Fruit fly (Drosophila melanogaster) whole organism, embryonic: ENCODE results near the gene CG1575.
A peak's percentile ranks its signal among the peaks of the same experiment; 100 is the strongest.

ENCODE experiments used
- CG1024 ChIP-seq: fragments of 200-800 bp; sonication (Bioruptor generic); IDR thresholded peaks from 2 replicates; pipeline ENCODE4 v1.3.6; 2022; ENCODE audit warnings: missing biosample characterization, missing genetic modification characterization
- CG10565 ChIP-seq: fragments of 200-800 bp; sonication (Bioruptor generic); optimal IDR thresholded peaks from 3 replicates; lab custom pipeline; 2016; ENCODE audit warnings: missing biosample characterization, mild to moderate bottlenecking, missing genetic modification characterization
- CG11723 ChIP-seq: fragments of 200-800 bp; sonication (Bioruptor generic); optimal IDR thresholded peaks from 2 replicates; lab custom pipeline; 2017; ENCODE audit warnings: missing biosample characterization, mild to moderate bottlenecking, missing genetic modification characterization
- CG12236 ChIP-seq: fragments of 200-800 bp; sonication (Bioruptor generic); optimal IDR thresholded peaks from 2 replicates; lab custom pipeline; 2016; ENCODE audit warnings: missing biosample characterization, missing genetic modification characterization
- CG12299 ChIP-seq: fragments of 200-800 bp; sonication (Bioruptor generic); optimal IDR thresholded peaks from 2 replicates; lab custom pipeline; 2018; ENCODE audit warnings: missing biosample characterization, mild to moderate bottlenecking, missing genetic modification characterization
- CG14667 ChIP-seq: fragments of 200-800 bp; sonication (Bioruptor generic); IDR thresholded peaks from 2 replicates; pipeline ENCODE4 v1.3.6; 2022; ENCODE audit warnings: missing biosample characterization, missing genetic modification characterization
- CG1602 ChIP-seq: fragments of 200-800 bp; sonication (Bioruptor generic); optimal IDR thresholded peaks from 3 replicates; lab custom pipeline; 2016; ENCODE audit warnings: missing biosample characterization, missing genetic modification characterization
- CG18476 ChIP-seq: fragments of 200-800 bp; sonication (Bioruptor generic); optimal IDR thresholded peaks from 2 replicates; lab custom pipeline; 2016; ENCODE audit warnings: missing biosample characterization, mild to moderate bottlenecking, missing genetic modification characterization
- CG18599 ChIP-seq: fragments of 200-800 bp; sonication (Bioruptor generic); optimal IDR thresholded peaks from 3 replicates; lab custom pipeline; 2017; ENCODE audit warnings: missing biosample characterization, missing genetic modification characterization, mild to moderate bottlenecking, moderate library complexity, missing genetic modification reagents
- CG2120 ChIP-seq: fragments of 200-800 bp; sonication (Bioruptor generic); optimal IDR thresholded peaks from 3 replicates; lab custom pipeline; 2016; ENCODE audit warnings: missing biosample characterization, missing genetic modification characterization
- CG2199 ChIP-seq: fragments of 200-800 bp; sonication (Bioruptor generic); IDR thresholded peaks from 3 replicates; pipeline ENCODE4 v1.3.6; 2022; ENCODE audit warnings: missing biosample characterization, missing genetic modification characterization
- CG2712 ChIP-seq: fragments of 200-800 bp; optimal IDR thresholded peaks from 3 replicates; lab custom pipeline; 2019; ENCODE audit warnings: missing biosample characterization, mild to moderate bottlenecking, missing genetic modification characterization, moderate library complexity
- CG30431 ChIP-seq: fragments of 200-800 bp; sonication (Bioruptor generic); optimal IDR thresholded peaks from 2 replicates; lab custom pipeline; 2017; ENCODE audit warnings: missing biosample characterization, missing genetic modification characterization
- CG3065 ChIP-seq: fragments of 200-800 bp; sonication (Bioruptor generic); optimal IDR thresholded peaks from 2 replicates; lab custom pipeline; 2016; ENCODE audit warnings: missing biosample characterization, missing genetic modification characterization
- CG4282 ChIP-seq: fragments of 200-800 bp; sonication (Bioruptor generic); optimal IDR thresholded peaks from 2 replicates; lab custom pipeline; 2016; ENCODE audit warnings: missing biosample characterization, missing genetic modification characterization
- CG6791 ChIP-seq: fragments of 200-800 bp; sonication (Bioruptor generic); IDR thresholded peaks from 3 replicates; pipeline ENCODE4 v1.3.6; 2022; ENCODE audit warnings: missing biosample characterization, missing genetic modification characterization; ENCODE audit not compliant: partially characterized antibody
- CG7928 ChIP-seq: fragments of 200-800 bp; sonication (Bioruptor generic); optimal IDR thresholded peaks from 2 replicates; lab custom pipeline; 2017; ENCODE audit warnings: missing biosample characterization, mild to moderate bottlenecking, missing genetic modification characterization
- CG8089 ChIP-seq: fragments of 200-800 bp; sonication (Bioruptor generic); optimal IDR thresholded peaks from 3 replicates; lab custom pipeline; 2016; ENCODE audit warnings: missing biosample characterization, missing genetic modification characterization
- Camta ChIP-seq: fragments of 200-800 bp; sonication (Bioruptor generic); optimal IDR thresholded peaks from 2 replicates; lab custom pipeline; 2016; ENCODE audit warnings: missing biosample characterization, missing genetic modification characterization
- Dbx ChIP-seq: fragments of 200-800 bp; sonication (Bioruptor generic); IDR thresholded peaks from 3 replicates; pipeline ENCODE4 v1.3.6; 2022; ENCODE audit warnings: missing biosample characterization, missing genetic modification characterization
- Drgx ChIP-seq: fragments of 200-800 bp; sonication (Bioruptor generic); IDR thresholded peaks from 2 replicates; pipeline ENCODE4 v1.3.6; 2022; ENCODE audit warnings: missing biosample characterization, missing genetic modification characterization
- Elba2 ChIP-seq: fragments of 200-800 bp; sonication (Bioruptor generic); optimal IDR thresholded peaks from 3 replicates; lab custom pipeline; 2016; ENCODE audit warnings: missing biosample characterization, missing genetic modification characterization
- Fer2 ChIP-seq: fragments of 200-800 bp; sonication (Bioruptor generic); optimal IDR thresholded peaks from 2 replicates; lab custom pipeline; 2018; ENCODE audit warnings: missing biosample characterization, mild to moderate bottlenecking, missing genetic modification characterization, moderate library complexity
- HmgD ChIP-seq: fragments of 200-800 bp; sonication (Bioruptor generic); optimal IDR thresholded peaks from 3 replicates; lab custom pipeline; 2016; ENCODE audit warnings: missing biosample characterization, missing genetic modification characterization
- HmgZ ChIP-seq: fragments of 200-800 bp; sonication (Bioruptor generic); optimal IDR thresholded peaks from 2 replicates; lab custom pipeline; 2018; ENCODE audit warnings: missing biosample characterization, mild to moderate bottlenecking, missing genetic modification characterization
- Kr ChIP-seq: fragments of 200-800 bp; sonication (Bioruptor generic); optimal IDR thresholded peaks from 2 replicates; lab custom pipeline; 2017; ENCODE audit warnings: missing biosample characterization, mild to moderate bottlenecking, missing genetic modification characterization
- Med ChIP-seq: fragments of 200-800 bp; sonication (Bioruptor generic); peaks from one replicate; lab custom pipeline; 2016; ENCODE audit warnings: missing biosample characterization, missing genetic modification characterization, mild to moderate bottlenecking, inconsistent platforms, moderate library complexity
- Mes4 ChIP-seq: fragments of 200-800 bp; sonication (Bioruptor generic); optimal IDR thresholded peaks from 2 replicates; lab custom pipeline; 2016; ENCODE audit warnings: missing biosample characterization, missing genetic modification characterization
- Mrtf ChIP-seq: fragments of 200-800 bp; sonication (Bioruptor generic); IDR thresholded peaks from 3 replicates; pipeline ENCODE4 v1.3.6; 2022; ENCODE audit warnings: missing biosample characterization, missing genetic modification characterization
- Oaz ChIP-seq: fragments of 200-800 bp; sonication (Bioruptor generic); IDR thresholded peaks from 2 replicates; pipeline ENCODE4 v1.3.6; 2022; ENCODE audit warnings: missing biosample characterization, missing genetic modification characterization
- Ptx1 ChIP-seq: fragments of 200-800 bp; sonication (Bioruptor generic); IDR thresholded peaks from 2 replicates; pipeline ENCODE4 v1.3.6; 2022; ENCODE audit warnings: missing biosample characterization, missing genetic modification characterization
- Rfx ChIP-seq: fragments of 200-800 bp; sonication (Bioruptor generic); IDR thresholded peaks from 2 replicates; pipeline ENCODE4 v1.3.6; 2022; ENCODE audit warnings: missing biosample characterization, missing genetic modification characterization
- TFAM ChIP-seq: fragments of 200-800 bp; sonication (Bioruptor generic); optimal IDR thresholded peaks from 2 replicates; lab custom pipeline; 2017; ENCODE audit warnings: missing biosample characterization, missing genetic modification characterization, inconsistent platforms
- YL-1 ChIP-seq: fragments of 200-800 bp; sonication (Bioruptor generic); optimal IDR thresholded peaks from 3 replicates; lab custom pipeline; 2017; ENCODE audit warnings: missing biosample characterization, mild to moderate bottlenecking, missing genetic modification characterization
- chif ChIP-seq, 2 experiments: fragments of 200-800 bp; sonication (Bioruptor generic); optimal IDR thresholded peaks; 3 replicates each; lab custom pipeline; 2016; ENCODE audit warnings: missing biosample characterization in 2 of 2, missing genetic modification characterization in 2 of 2
- crc ChIP-seq: fragments of 200-800 bp; sonication (Bioruptor generic); optimal IDR thresholded peaks from 2 replicates; lab custom pipeline; 2016; ENCODE audit warnings: missing biosample characterization, missing genetic modification characterization
- eyg ChIP-seq: fragments of 200-800 bp; sonication (Bioruptor generic); optimal IDR thresholded peaks from 3 replicates; lab custom pipeline; 2016; ENCODE audit warnings: missing biosample characterization, missing genetic modification characterization
- jigr1 ChIP-seq: fragments of 200-800 bp; sonication (Bioruptor generic); IDR thresholded peaks from 3 replicates; pipeline ENCODE4 v1.3.6; 2022; ENCODE audit warnings: missing biosample characterization, missing genetic modification characterization
- jing ChIP-seq: fragments of 200-800 bp; sonication (Bioruptor generic); optimal IDR thresholded peaks from 2 replicates; lab custom pipeline; 2018; ENCODE audit warnings: missing biosample characterization, mild to moderate bottlenecking, missing genetic modification characterization
- lilli ChIP-seq: fragments of 200-800 bp; sonication (Bioruptor generic); optimal IDR thresholded peaks from 3 replicates; lab custom pipeline; 2016; ENCODE audit warnings: missing biosample characterization, missing genetic modification characterization
- lmd ChIP-seq: fragments of 200-800 bp; sonication (Bioruptor generic); IDR thresholded peaks from 2 replicates; pipeline ENCODE4 v1.3.6; 2022; ENCODE audit warnings: missing biosample characterization, missing genetic modification characterization
- mam ChIP-seq: fragments of 200-800 bp; sonication (Bioruptor generic); optimal IDR thresholded peaks from 3 replicates; lab custom pipeline; 2016; ENCODE audit warnings: missing biosample characterization, missing genetic modification characterization
- mirr ChIP-seq: fragments of 200-800 bp; sonication (Bioruptor generic); optimal IDR thresholded peaks from 3 replicates; lab custom pipeline; 2018; ENCODE audit warnings: missing biosample characterization, mild to moderate bottlenecking, missing genetic modification characterization
- pum ChIP-seq: fragments of 200-800 bp; sonication (Bioruptor generic); optimal IDR thresholded peaks from 2 replicates; lab custom pipeline; 2016; ENCODE audit warnings: missing biosample characterization, missing genetic modification characterization
- repo ChIP-seq: fragments of 200-800 bp; sonication (Bioruptor generic); optimal IDR thresholded peaks from 2 replicates; lab custom pipeline; 2016; ENCODE audit warnings: missing biosample characterization, missing genetic modification characterization
- sisA ChIP-seq: fragments of 200-800 bp; sonication (Bioruptor generic); IDR thresholded peaks from 2 replicates; pipeline ENCODE4 v1.3.6; 2022; ENCODE audit warnings: missing biosample characterization, missing genetic modification characterization
- so ChIP-seq: fragments of 200-800 bp; sonication (Bioruptor generic); IDR thresholded peaks from 3 replicates; pipeline ENCODE4 v1.3.6; 2022; ENCODE audit warnings: missing biosample characterization, missing genetic modification characterization
- stwl ChIP-seq: fragments of 200-800 bp; sonication (Bioruptor generic); optimal IDR thresholded peaks from 3 replicates; lab custom pipeline; 2018; ENCODE audit warnings: missing biosample characterization, mild to moderate bottlenecking, missing genetic modification characterization, moderate library complexity
- tgo ChIP-seq: fragments of 200-800 bp; sonication (Bioruptor generic); IDR thresholded peaks from 3 replicates; pipeline ENCODE4 v1.3.6; 2022; ENCODE audit warnings: missing biosample characterization, missing genetic modification characterization
- wdn ChIP-seq: fragments of 200-800 bp; sonication (Bioruptor generic); IDR thresholded peaks from 2 replicates; pipeline ENCODE4 v1.3.6; 2022; ENCODE audit warnings: missing biosample characterization, missing genetic modification characterization

Gene CG1575

DNA sequence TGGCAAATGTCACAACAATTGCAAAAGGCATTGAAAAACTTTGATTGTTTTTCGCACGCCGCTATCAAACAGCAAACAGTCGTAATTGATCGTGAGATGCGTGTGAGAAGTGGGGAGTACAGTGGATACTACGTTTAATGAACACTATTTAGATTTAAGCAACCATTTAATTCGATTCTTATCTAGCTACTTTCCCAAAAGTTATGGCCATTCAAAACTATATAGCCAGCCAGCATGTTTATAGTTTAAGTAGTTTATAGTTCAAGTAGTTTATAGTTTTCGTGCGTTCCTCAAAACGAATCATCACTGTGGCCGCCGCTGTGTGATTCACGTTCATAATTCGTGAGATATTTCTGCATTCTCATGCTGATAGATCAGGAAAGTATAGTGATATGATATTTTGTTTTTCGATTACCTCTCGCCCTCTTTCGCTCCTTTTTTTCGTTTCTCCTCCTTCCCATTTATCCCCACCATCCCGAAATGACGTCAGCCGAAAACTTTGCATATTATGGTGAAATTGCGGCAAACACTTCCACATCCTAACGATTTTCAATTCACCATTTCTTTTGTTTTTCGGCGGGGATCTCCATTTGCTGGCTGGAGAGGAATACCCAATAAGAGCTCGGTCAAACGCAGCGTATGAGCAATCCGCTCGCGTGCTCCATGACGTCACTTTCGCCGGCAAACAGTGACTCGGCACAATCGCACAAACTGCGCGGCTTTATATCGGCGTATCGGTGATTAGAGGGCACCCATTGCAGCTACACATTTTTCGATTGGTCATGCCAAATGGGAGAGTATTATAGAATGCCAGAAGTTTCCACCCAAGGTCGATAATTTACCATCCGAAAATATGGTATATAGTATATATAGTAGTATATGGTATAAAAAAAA, 3.2 kb upstream of the CG1575 start (continued):
- TF ChIP-seq Kr (GFP tag; lab: Kevin White, UChicago) (no peak), TFAM (GFP tag; lab: Kevin White, UChicago) (no peak), CG8089 (no peak), CG7928 (GFP tag; lab: Kevin White, UChicago) (no peak), CG14667 (GFP tag; lab: Robert Waterston, UW) (peak; percentile 35; the same call in 1 of the 2 replicates), lmd (GFP tag; lab: Robert Waterston, UW) (peak; percentile 67; the same call in 1 of the 2 replicates), CG1024 (GFP tag; lab: Robert Waterston, UW) (0 out of 2 replicates have a peak, but pooled peaks have one; percentile 14), Rfx (GFP tag; lab: Robert Waterston, UW) (peak; percentile 87), Elba2 (no peak), CG2712 (peak; percentile 38), tgo (GFP tag; lab: Robert Waterston, UW) (peak; percentile 60), CG30431 (GFP tag; lab: Kevin White, UChicago) (no peak), jigr1 (no peak), lilli (peak; percentile 73), CG11723 (no peak), CG2120 (GFP tag; lab: Kevin White, UChicago) (peak; percentile 91), CG10565 (GFP tag; lab: Kevin White, UChicago) (no peak), CG18476 (GFP tag; lab: Kevin White, UChicago) (no peak), CG2199 (GFP tag; lab: Robert Waterston, UW) (no peak), Oaz (GFP tag; lab: Robert Waterston, UW) (peak; percentile 55), crc (no peak), CG3065 (no peak), Fer2 (tag; lab: Kevin White, UChicago) (peak; percentile 54), CG4282 (GFP tag; lab: Kevin White, UChicago) (no peak), CG12236 (GFP tag; lab: Kevin White, UChicago) (no peak), mam (peak; percentile 74), Drgx (GFP tag; lab: Robert Waterston, UW) (no peak; the same call in 1 of the 2 replicates), Mrtf (GFP tag; lab: Robert Waterston, UW) (0 out of 3 replicates have a peak, but pooled peaks have one; percentile 29), CG12299 (tag; lab: Kevin White, UChicago) (no peak), YL-1 (no peak), wdn (GFP tag; lab: Robert Waterston, UW) (peak; percentile 72), mirr (GFP tag; lab: Kevin White, UChicago) (no peak), Med (GFP tag; lab: Kevin White, UChicago) (peak; percentile 94), HmgZ (peak; percentile 61), HmgD (GFP tag; lab: Kevin White, UChicago) (no peak), sisA (GFP tag; lab: Robert Waterston, UW) (peak; percentile 41; the same call in 1 of the 2 replicates), Mes4 (no peak), repo (GFP tag; lab: Kevin White, UChicago) (no peak), pum (no peak), stwl (tag; lab: Kevin White, UChicago) (no peak), CG6791 (GFP tag; lab: Robert Waterston, UW) (no peak), so (GFP tag; lab: Robert Waterston, UW) (no peak), Dbx (GFP tag; lab: Robert Waterston, UW) (peak; percentile 84), Ptx1 (GFP tag; lab: Robert Waterston, UW) (peak; percentile 67), CG1602 (peak; percentile 20), chif (GFP tag; optimal IDR thresholded peaks at IDR 0.05; lab: Kevin White, UChicago) (peak in 1 of 2 experiments; percentile 5), jing (GFP tag; lab: Kevin White, UChicago) (no peak), Camta (peak; percentile 30), eyg (GFP tag; lab: Kevin White, UChicago) (peak; percentile 43), CG18599 (GFP tag; lab: Kevin White, UChicago) (peak; percentile 82)
